Fruit fly (Drosophila melanogaster) whole organism, embryonic: ENCODE measurements around the gene MED28.

ENCODE experiments used
- Awh ChIP-seq: fragments of 200-800 bp; sonication (Bioruptor generic); IDR thresholded peaks from 2 replicates; pipeline ENCODE4, ENCODE4 v1.3.6; 2022; ENCODE audit warnings: missing biosample characterization, missing genetic modification characterization
- B-H1 ChIP-seq: fragments of 200-800 bp; sonication (Bioruptor generic); IDR thresholded peaks from 3 replicates; pipeline ENCODE4 v1.3.6; 2022; ENCODE audit warnings: missing biosample characterization, missing genetic modification characterization
- CG10543 ChIP-seq: fragments of 200-800 bp; sonication (Bioruptor generic); optimal IDR thresholded peaks from 3 replicates; lab custom pipeline; 2017; ENCODE audit warnings: missing biosample characterization, mild to moderate bottlenecking, missing genetic modification characterization, moderate library complexity
- CG10565 ChIP-seq: fragments of 200-800 bp; sonication (Bioruptor generic); optimal IDR thresholded peaks from 3 replicates; lab custom pipeline; 2016; ENCODE audit warnings: missing biosample characterization, mild to moderate bottlenecking, missing genetic modification characterization
- CG12104 ChIP-seq: fragments of 200-800 bp; sonication (Bioruptor generic); optimal IDR thresholded peaks from 3 replicates; lab custom pipeline; 2016; ENCODE audit warnings: missing biosample characterization, missing genetic modification characterization
- CG12219 ChIP-seq: fragments of 200-800 bp; sonication (Bioruptor generic); optimal IDR thresholded peaks from 3 replicates; lab custom pipeline; 2018; ENCODE audit warnings: missing biosample characterization, mild to moderate bottlenecking, missing genetic modification characterization
- CG13123 ChIP-seq: fragments of 200-800 bp; sonication (Bioruptor generic); optimal IDR thresholded peaks from 2 replicates; lab custom pipeline; 2016; ENCODE audit warnings: missing biosample characterization, missing genetic modification characterization
- CG17328 ChIP-seq: fragments of 200-800 bp; sonication (Bioruptor generic); IDR thresholded peaks from 2 replicates; pipeline ENCODE4 v1.3.6; 2022; ENCODE audit warnings: missing biosample characterization, missing genetic modification characterization
- CG18262 ChIP-seq: fragments of 200-800 bp; optimal IDR thresholded peaks from 3 replicates; lab custom pipeline; 2019; ENCODE audit warnings: missing biosample characterization, mild to moderate bottlenecking, missing genetic modification characterization, moderate library complexity
- CG18619 ChIP-seq: fragments of 200-800 bp; sonication (Bioruptor generic); optimal IDR thresholded peaks from 3 replicates; lab custom pipeline; 2017; ENCODE audit warnings: missing biosample characterization, mild to moderate bottlenecking, missing genetic modification characterization
- CG2120 ChIP-seq: fragments of 200-800 bp; sonication (Bioruptor generic); optimal IDR thresholded peaks from 3 replicates; lab custom pipeline; 2016; ENCODE audit warnings: missing biosample characterization, missing genetic modification characterization
- CG2712 ChIP-seq: fragments of 200-800 bp; optimal IDR thresholded peaks from 3 replicates; lab custom pipeline; 2019; ENCODE audit warnings: missing biosample characterization, mild to moderate bottlenecking, missing genetic modification characterization, moderate library complexity
- CG31365 ChIP-seq: fragments of 200-800 bp; sonication (Bioruptor generic); optimal IDR thresholded peaks from 2 replicates; lab custom pipeline; 2018; ENCODE audit warnings: missing biosample characterization, mild to moderate bottlenecking, missing genetic modification characterization
- CG33557 ChIP-seq: fragments of 200-800 bp; sonication (Bioruptor generic); optimal IDR thresholded peaks from 2 replicates; lab custom pipeline; 2019; ENCODE audit warnings: missing biosample characterization, mild to moderate bottlenecking, missing genetic modification characterization, moderate library complexity
- CG6683 ChIP-seq: fragments of 200-800 bp; sonication (Bioruptor generic); optimal IDR thresholded peaks from 2 replicates; lab custom pipeline; 2017; ENCODE audit warnings: missing biosample characterization, mild to moderate bottlenecking, missing genetic modification characterization, missing genetic modification reagents
- CG7839 ChIP-seq: fragments of 200-800 bp; sonication (Bioruptor generic); optimal IDR thresholded peaks from 3 replicates; lab custom pipeline; 2018; ENCODE audit warnings: missing biosample characterization, mild to moderate bottlenecking, missing genetic modification characterization, moderate library complexity
- CG8281 ChIP-seq: fragments of 200-800 bp; sonication (Bioruptor generic); optimal IDR thresholded peaks from 2 replicates; lab custom pipeline; 2018; ENCODE audit warnings: missing biosample characterization, mild to moderate bottlenecking, missing genetic modification characterization, moderate library complexity
- CG9876 ChIP-seq: fragments of 200-800 bp; sonication (Bioruptor generic); optimal IDR thresholded peaks from 2 replicates; lab custom pipeline; 2016; ENCODE audit warnings: missing biosample characterization, missing genetic modification characterization
- CG9932 ChIP-seq: fragments of 200-800 bp; sonication (Bioruptor generic); IDR thresholded peaks from 2 replicates; pipeline ENCODE4 v1.3.6; 2022; ENCODE audit warnings: missing biosample characterization, missing genetic modification characterization
- CoRest ChIP-seq: fragments of 200-800 bp; sonication (Bioruptor generic); optimal IDR thresholded peaks from 3 replicates; lab custom pipeline; 2018; ENCODE audit warnings: missing biosample characterization, mild to moderate bottlenecking, missing genetic modification characterization, moderate library complexity
- MESR4 ChIP-seq: fragments of 200-800 bp; sonication (Bioruptor generic); optimal IDR thresholded peaks from 2 replicates; lab custom pipeline; 2018; ENCODE audit warnings: missing biosample characterization, mild to moderate bottlenecking, missing genetic modification characterization, moderate library complexity
- Max ChIP-seq: fragments of 200-800 bp; sonication (Bioruptor generic); optimal IDR thresholded peaks from 2 replicates; lab custom pipeline; 2016; ENCODE audit warnings: missing biosample characterization, mild to moderate bottlenecking, missing genetic modification characterization
- Pdp1 ChIP-seq, 2 experiments: fragments of 200-800 bp; sonication (Bioruptor generic); optimal IDR thresholded peaks; 3 replicates each; lab custom pipeline; 2016; ENCODE audit warnings: missing biosample characterization in 2 of 2, missing genetic modification characterization in 2 of 2, mild to moderate bottlenecking in 1 of 2, moderate library complexity in 1 of 2
- Ptx1 ChIP-seq: fragments of 200-800 bp; sonication (Bioruptor generic); IDR thresholded peaks from 2 replicates; pipeline ENCODE4 v1.3.6; 2022; ENCODE audit warnings: missing biosample characterization, missing genetic modification characterization
- Ravus ChIP-seq: fragments of 200-800 bp; sonication (Bioruptor generic); IDR thresholded peaks from 2 replicates; pipeline ENCODE4 v1.3.6; 2022; ENCODE audit warnings: missing biosample characterization, missing genetic modification characterization
- Sry-β ChIP-seq: fragments of 200-800 bp; sonication (Bioruptor generic); optimal IDR thresholded peaks from 2 replicates; lab custom pipeline; 2018; ENCODE audit warnings: missing biosample characterization, mild to moderate bottlenecking, missing genetic modification characterization, moderate library complexity
- Trl ChIP-seq, 3 experiments: fragments of >200 bp in 2 of 3; fragments of 200-800 bp in 1 of 3; sonication (Bioruptor generic) in 1 of 3; optimal IDR thresholded peaks; 2 replicates in 1 of 3; 3 replicates in 2 of 3; lab custom pipeline; 2016 to 2017; ENCODE audit warnings: missing biosample characterization in 1 of 3, missing genetic modification characterization in 1 of 3
- corto ChIP-seq: fragments of 200-800 bp; sonication (Bioruptor generic); optimal IDR thresholded peaks from 2 replicates; lab custom pipeline; 2016; ENCODE audit warnings: missing biosample characterization, mild to moderate bottlenecking, missing genetic modification characterization, moderate library complexity
- fd102C ChIP-seq: fragments of 200-800 bp; sonication (Bioruptor generic); optimal IDR thresholded peaks from 2 replicates; lab custom pipeline; 2018; ENCODE audit warnings: missing biosample characterization, mild to moderate bottlenecking, missing genetic modification characterization, moderate library complexity
- gcm ChIP-seq: fragments of 200-800 bp; sonication (Bioruptor generic); optimal IDR thresholded peaks from 2 replicates; lab custom pipeline; 2019; ENCODE audit warnings: missing biosample characterization, mild to moderate bottlenecking, missing genetic modification characterization, moderate library complexity
- gsb ChIP-seq: fragments of 200-800 bp; sonication (Bioruptor generic); IDR thresholded peaks from 2 replicates; pipeline ENCODE4 v1.3.6; 2022; ENCODE audit warnings: missing biosample characterization, missing genetic modification characterization
- h ChIP-seq: fragments of >200 bp; optimal IDR thresholded peaks from 2 replicates; lab custom pipeline; 2017
- hbn ChIP-seq: fragments of 200-800 bp; sonication (Bioruptor generic); IDR thresholded peaks from 2 replicates; pipeline ENCODE4 v1.3.6; 2022; ENCODE audit warnings: missing biosample characterization, missing genetic modification characterization; ENCODE audit not compliant: partially characterized antibody
- ken ChIP-seq: fragments of 200-800 bp; sonication (Bioruptor generic); IDR thresholded peaks from 3 replicates; pipeline ENCODE4 v1.3.6; 2022; ENCODE audit warnings: missing biosample characterization, missing genetic modification characterization
- knrl ChIP-seq: fragments of 200-800 bp; sonication (Bioruptor generic); IDR thresholded peaks from 3 replicates; pipeline ENCODE4 v1.3.6; 2022; ENCODE audit warnings: missing biosample characterization, missing genetic modification characterization; ENCODE audit not compliant: partially characterized antibody
- lmd ChIP-seq: fragments of 200-800 bp; sonication (Bioruptor generic); IDR thresholded peaks from 2 replicates; pipeline ENCODE4 v1.3.6; 2022; ENCODE audit warnings: missing biosample characterization, missing genetic modification characterization
- mam ChIP-seq: fragments of 200-800 bp; sonication (Bioruptor generic); optimal IDR thresholded peaks from 3 replicates; lab custom pipeline; 2016; ENCODE audit warnings: missing biosample characterization, missing genetic modification characterization
- pan ChIP-seq, 4 experiments: fragments of >200 bp in 3 of 4; fragments of 200-800 bp in 1 of 4; sonication (Bioruptor generic) in 1 of 4; optimal IDR thresholded peaks in 3 of 4; IDR thresholded peaks in 1 of 4; 2 replicates each; pipeline versions ENCODE4 v1.3.6 to Lab custom; 2017 to 2022; ENCODE audit warnings: missing biosample characterization in 2 of 4, missing genetic modification characterization in 2 of 4, mixed read lengths in 1 of 4
- row ChIP-seq: fragments of 200-800 bp; sonication (Bioruptor generic); IDR thresholded peaks from 3 replicates; pipeline ENCODE4 v1.3.6; 2022; ENCODE audit warnings: missing biosample characterization, missing genetic modification characterization
- seq ChIP-seq: fragments of 200-800 bp; sonication (Bioruptor generic); IDR thresholded peaks from 2 replicates; pipeline ENCODE4 v1.3.6; 2022; ENCODE audit warnings: missing biosample characterization, missing genetic modification characterization
- sim ChIP-seq: fragments of 200-800 bp; sonication (Bioruptor generic); IDR thresholded peaks from 2 replicates; pipeline ENCODE4 v1.3.6; 2022; ENCODE audit warnings: missing biosample characterization, missing genetic modification characterization
- sima ChIP-seq: fragments of 200-800 bp; sonication (Bioruptor generic); optimal IDR thresholded peaks from 2 replicates; lab custom pipeline; 2016; ENCODE audit warnings: missing biosample characterization, missing genetic modification characterization
- slou ChIP-seq: fragments of 200-800 bp; sonication (Bioruptor generic); optimal IDR thresholded peaks from 3 replicates; lab custom pipeline; 2016; ENCODE audit warnings: missing biosample characterization, missing genetic modification characterization
- trh ChIP-seq: fragments of 200-800 bp; sonication (Bioruptor generic); optimal IDR thresholded peaks from 2 replicates; lab custom pipeline; 2016; ENCODE audit warnings: missing biosample characterization, missing genetic modification characterization
- twi ChIP-seq: fragments of 200-800 bp; optimal IDR thresholded peaks from 2 replicates; lab custom pipeline; 2019; ENCODE audit warnings: missing biosample characterization, mild to moderate bottlenecking, missing genetic modification characterization, moderate library complexity
- unpg ChIP-seq: fragments of 200-800 bp; sonication (Bioruptor generic); optimal IDR thresholded peaks from 3 replicates; lab custom pipeline; 2018; ENCODE audit warnings: missing biosample characterization, mild to moderate bottlenecking, missing genetic modification characterization, moderate library complexity
- vvl ChIP-seq: fragments of 200-800 bp; sonication (Bioruptor generic); IDR thresholded peaks from 2 replicates; pipeline ENCODE4 v1.3.6; 2022; ENCODE audit warnings: missing biosample characterization, missing genetic modification characterization

Gene MED28

DNA sequence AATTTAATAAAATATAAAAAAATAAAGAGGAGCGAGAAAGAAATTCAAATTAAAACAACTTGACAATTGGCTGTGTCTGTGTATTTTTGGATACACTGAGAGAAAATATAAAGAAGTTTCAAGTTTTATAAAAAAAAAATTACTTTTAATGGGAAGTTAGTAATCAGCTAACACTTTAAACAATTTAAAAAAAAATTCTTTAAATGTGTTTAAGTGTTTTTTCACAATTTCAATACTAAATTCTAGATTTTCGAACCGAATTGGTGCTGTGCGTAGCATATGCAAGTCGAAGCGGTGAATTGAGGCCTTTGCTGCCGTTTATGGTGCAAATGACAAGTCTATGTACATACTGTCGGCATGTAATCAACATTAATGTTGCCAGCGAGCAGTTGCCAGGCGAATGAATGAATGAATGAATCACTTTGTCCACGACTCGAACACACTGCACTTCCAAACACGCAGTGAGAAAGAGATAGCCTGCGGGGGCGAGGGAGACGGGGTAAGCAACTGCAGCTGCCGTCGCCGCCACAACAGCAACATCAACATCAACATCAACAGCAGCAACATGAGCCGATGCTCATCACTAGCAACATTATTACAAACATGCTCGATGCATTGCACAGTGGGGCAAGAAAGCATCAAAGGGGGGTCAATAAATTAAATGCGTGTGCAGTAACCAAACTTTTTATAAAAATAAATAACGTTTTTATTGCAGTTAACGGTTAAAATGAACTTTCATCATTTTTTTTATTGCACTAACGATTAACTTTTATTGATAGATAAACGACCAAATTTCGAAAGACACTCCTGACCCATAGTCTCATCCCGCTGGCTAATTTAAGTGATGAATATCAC lies 31.0 kb upstream of the MED28 start (continued):
- TF ChIP-seq pan (optimal IDR thresholded peaks at IDR 0.05; lab: Kevin White, UChicago) (no peak), pan (GFP tag; optimal IDR thresholded peaks at IDR 0.05 in 1 of 2, IDR thresholded peaks at IDR 0.05 in 1 of 2) (peak in 1 of 2 experiments; percentile 65), CG7839 (peak; percentile 69), sima (GFP tag; lab: Kevin White, UChicago) (no peak), CoRest (tag; lab: Kevin White, UChicago) (peak; percentile 41), Trl (optimal IDR thresholded peaks at IDR 0.05; lab: Kevin White, UChicago) (no peak), Trl (GFP tag; optimal IDR thresholded peaks at IDR 0.05; lab: Kevin White, UChicago) (peak; percentile 21), hbn (no peak), CG9876 (GFP tag; lab: Kevin White, UChicago) (no peak), ken (0 out of 3 replicates have a peak, but pooled peaks have one; percentile 56), h (no peak), CG9932 (no peak), row (GFP tag; lab: Robert Waterston, UW) (peak; percentile 76), mam (GFP tag; lab: Kevin White, UChicago) (peak; percentile 51), Pdp1 (GFP tag; optimal IDR thresholded peaks at IDR 0.05; lab: Kevin White, UChicago) (peak; percentile 64 to 68), Ravus (GFP tag; lab: Robert Waterston, UW) (no peak), B-H1 (GFP tag; lab: Robert Waterston, UW) (peak; percentile 62), CG33557 (GFP tag; lab: Kevin White, UChicago) (peak; percentile 59), CG10565 (GFP tag; lab: Kevin White, UChicago) (peak; percentile 39), CG18262 (tag; lab: Kevin White, UChicago) (peak; percentile 89), CG2120 (GFP tag; lab: Kevin White, UChicago) (no peak), CG17328 (GFP tag; lab: Robert Waterston, UW) (peak; percentile 83), seq (GFP tag; lab: Robert Waterston, UW) (0 out of 2 replicates have a peak, but pooled peaks have one; percentile 37), CG18619 (GFP tag; lab: Kevin White, UChicago) (peak; percentile 14), vvl (GFP tag; lab: Robert Waterston, UW) (peak; percentile 83), CG2712 (tag; lab: Kevin White, UChicago) (peak; percentile 89), CG31365 (tag; lab: Kevin White, UChicago) (no peak), fd102C (GFP tag; lab: Kevin White, UChicago) (no peak), MESR4 (GFP tag; lab: Kevin White, UChicago) (no peak), unpg (GFP tag; lab: Kevin White, UChicago) (peak; percentile 86), corto (GFP tag; lab: Kevin White, UChicago) (no peak), knrl (GFP tag; lab: Robert Waterston, UW) (0 out of 3 replicates have a peak, but pooled peaks have one; percentile 41), CG12219 (peak; percentile 59), twi (tag; lab: Kevin White, UChicago) (peak; percentile 3), lmd (GFP tag; lab: Robert Waterston, UW) (no peak; the same call in 1 of the 2 replicates), trh (GFP tag; lab: Kevin White, UChicago) (peak; percentile 37), CG13123 (GFP tag; lab: Kevin White, UChicago) (peak; percentile 53), Awh (GFP tag; lab: Robert Waterston, UW) (peak; percentile 84), Sry-β (GFP tag; lab: Kevin White, UChicago) (peak; percentile 72), slou (GFP tag; lab: Kevin White, UChicago) (no peak), CG8281 (tag; lab: Kevin White, UChicago) (peak; percentile 87), CG12104 (GFP tag; lab: Kevin White, UChicago) (no peak), Max (GFP tag; lab: Kevin White, UChicago) (peak; percentile 18), Ptx1 (GFP tag; lab: Robert Waterston, UW) (peak; percentile 75), gsb (0 out of 2 replicates have a peak, but pooled peaks have one; percentile 33), sim (GFP tag; lab: Robert Waterston, UW) (peak; percentile 63; the same call in 1 of the 2 replicates), gcm (peak; percentile 79), CG6683 (GFP tag; lab: Kevin White, UChicago) (no peak), CG10543 (GFP tag; lab: Kevin White, UChicago) (no peak)
